Fruit fly (Drosophila melanogaster): Measurements from ENCODE around the gene Pdss2.

Pdss2 gene

dm6 chr3L:21007364-21008254, 20.1 kb upstream of the Pdss2 start (continued):
- no peak for TF ChIP-seq ap (GFP tag; IDR thresholded peaks at IDR 0.05)
- TF ChIP-seq D (optimal IDR thresholded peaks at IDR 0.05): no peak
- TF ChIP-seq D (GFP tag; optimal IDR thresholded peaks at IDR 0.05): peak; percentile 27
- TF ChIP-seq CG3838 (GFP tag; optimal IDR thresholded peaks at IDR 0.05): no peak
- TF ChIP-seq hth (optimal IDR thresholded peaks at IDR 0.05): no peak
- no peak for TF ChIP-seq Ssrp (tag; optimal IDR thresholded peaks at IDR 0.05)
- no peak for TF ChIP-seq Nf-YC (tag; optimal IDR thresholded peaks at IDR 0.05)
- no peak for TF ChIP-seq stwl (tag; optimal IDR thresholded peaks at IDR 0.05)
- TF ChIP-seq gro (GFP tag; optimal IDR thresholded peaks at IDR 0.05): no peak
- no peak for TF ChIP-seq Side (GFP tag; optimal IDR thresholded peaks at IDR 0.05)
- TF ChIP-seq CG13894 (tag; optimal IDR thresholded peaks at IDR 0.05): no peak
- no peak for TF ChIP-seq Gug (GFP tag; IDR thresholded peaks at IDR 0.05)
- peak; percentile 20 for TF ChIP-seq CG12236 (GFP tag; optimal IDR thresholded peaks at IDR 0.05)
- peak; percentile 65 for TF ChIP-seq Xrp1 (GFP tag; IDR thresholded peaks at IDR 0.05)
- peak; percentile 5 for TF ChIP-seq NC2β (GFP tag; optimal IDR thresholded peaks at IDR 0.05)
- TF ChIP-seq az2 (GFP tag; optimal IDR thresholded peaks at IDR 0.05): no peak
- TF ChIP-seq cg (GFP tag; optimal IDR thresholded peaks at IDR 0.05): peak; percentile 86
- no peak for TF ChIP-seq BEAF-32 (GFP tag; optimal IDR thresholded peaks at IDR 0.05)
- TF ChIP-seq CG15601 (tag; optimal IDR thresholded peaks at IDR 0.05): peak; percentile 57
- TF ChIP-seq CG10654 (GFP tag; optimal IDR thresholded peaks at IDR 0.05): no peak
- peak; percentile 33 for TF ChIP-seq CG1529 (GFP tag; optimal IDR thresholded peaks at IDR 0.05)
- no peak for TF ChIP-seq CG30431 (GFP tag; optimal IDR thresholded peaks at IDR 0.05)
- TF ChIP-seq CG13296 (GFP tag; optimal IDR thresholded peaks at IDR 0.05): no peak
- TF ChIP-seq pho (GFP tag; optimal IDR thresholded peaks at IDR 0.05): no peak
- no peak for TF ChIP-seq Doc3 (GFP tag; IDR thresholded peaks at IDR 0.05; ENCODE audit: partially characterized antibody)
- no peak for TF ChIP-seq vvl (GFP tag; IDR thresholded peaks at IDR 0.05)
- no peak for TF ChIP-seq CG14014 (GFP tag; IDR thresholded peaks at IDR 0.05)
- no peak for TF ChIP-seq eve (GFP tag; optimal IDR thresholded peaks at IDR 0.05)
- peak; percentile 32 for TF ChIP-seq pnt (GFP tag; optimal IDR thresholded peaks at IDR 0.05)
- TF ChIP-seq dmrt11E (tag; optimal IDR thresholded peaks at IDR 0.05): peak; percentile 40
- no peak for TF ChIP-seq CG4820 (GFP tag; optimal IDR thresholded peaks at IDR 0.05)
- TF ChIP-seq CG6689 (GFP tag; IDR thresholded peaks at IDR 0.05): no peak
- no peak for TF ChIP-seq CG14860 (GFP tag; IDR thresholded peaks at IDR 0.05; ENCODE audit: partially characterized antibody)
- no peak for TF ChIP-seq H2.0 (GFP tag; IDR thresholded peaks at IDR 0.05)
- no peak for TF ChIP-seq grau (tag; optimal IDR thresholded peaks at IDR 0.05)
- no peak for TF ChIP-seq Hsf (GFP tag; optimal IDR thresholded peaks at IDR 0.05)
- no peak for TF ChIP-seq CG9215 (GFP tag; IDR thresholded peaks at IDR 0.05)
- TF ChIP-seq CG17385 (GFP tag; optimal IDR thresholded peaks at IDR 0.05): peak; percentile 82
- TF ChIP-seq tap (tag; optimal IDR thresholded peaks at IDR 0.05): no peak
- no peak for TF ChIP-seq CG7556 (GFP tag; optimal IDR thresholded peaks at IDR 0.05)
- TF ChIP-seq btn (GFP tag; optimal IDR thresholded peaks at IDR 0.05): no peak
- no peak for TF ChIP-seq CG10267 (tag; optimal IDR thresholded peaks at IDR 0.05)
- TF ChIP-seq NfI (GFP tag; optimal IDR thresholded peaks at IDR 0.05): no peak
- no peak for TF ChIP-seq Bgb (GFP tag; IDR thresholded peaks at IDR 0.05; ENCODE audit: partially characterized antibody)
- TF ChIP-seq chm (GFP tag; IDR thresholded peaks at IDR 0.05): peak; percentile 44; the same call in 1 of the 2 replicates
- no peak for TF ChIP-seq ash1 (GFP tag; optimal IDR thresholded peaks at IDR 0.05)
- no peak for TF ChIP-seq CG7928 (GFP tag; optimal IDR thresholded peaks at IDR 0.05)
- TF ChIP-seq Jarid2 (GFP tag; optimal IDR thresholded peaks at IDR 0.05): no peak
- TF ChIP-seq CG7745 (tag; optimal IDR thresholded peaks at IDR 0.05): peak; percentile 71
- no peak for TF ChIP-seq gem (tag; optimal IDR thresholded peaks at IDR 0.05)
